Fruit fly (Drosophila melanogaster): ENCODE data around the gene CG14341.

The CG14341 gene

DNA sequence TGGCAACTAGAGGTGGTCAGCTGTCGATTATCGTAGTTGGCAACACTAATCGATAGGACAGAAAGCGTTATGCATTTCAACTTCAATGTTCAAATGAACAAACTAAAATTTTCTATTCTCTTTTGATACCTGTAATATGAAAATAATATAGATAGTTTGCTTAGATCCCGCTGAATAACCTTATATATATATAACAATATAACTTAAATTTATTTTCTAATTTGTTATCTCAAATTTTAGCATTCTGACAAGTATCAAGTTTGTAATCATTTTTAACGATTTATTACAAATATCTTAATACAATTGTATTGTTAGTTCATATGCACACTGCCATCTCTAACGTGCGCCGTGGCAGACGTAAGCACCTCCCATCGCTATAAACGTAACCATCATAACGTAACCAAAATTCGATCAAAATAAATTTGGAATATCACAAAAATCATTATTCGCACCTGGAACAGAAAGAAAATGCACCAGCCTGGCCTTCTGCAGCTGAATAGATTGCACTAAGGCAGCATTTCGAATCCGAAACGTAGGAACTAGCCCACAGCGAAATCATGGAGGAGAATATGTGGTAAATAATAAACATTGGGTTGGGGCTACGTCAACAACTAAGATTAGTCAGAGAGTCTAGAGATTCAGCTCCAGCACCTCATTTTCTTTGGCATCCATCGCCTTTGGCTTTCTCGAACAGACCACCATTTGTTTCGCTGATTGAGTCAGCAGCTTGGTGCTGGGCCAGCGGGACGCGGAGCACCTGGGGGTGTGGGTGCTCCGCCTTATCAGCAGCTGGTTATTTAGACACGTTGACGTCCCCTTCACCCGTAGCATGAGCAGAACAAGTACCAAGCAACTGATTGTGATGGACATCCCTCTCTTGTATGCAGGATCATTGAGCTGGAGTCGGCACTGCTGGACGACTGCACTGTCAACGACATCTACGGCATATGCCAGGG, 37.1 kb upstream of the CG14341 start, which contains the start of the genes Pino and TBC1D23:
Gene Pino, minus strand, starts transcription at position 22 of the 956 bp plus-strand sequence.
Gene TBC1D23, plus strand, starts transcription at position 385 of the 956 bp plus-strand sequence.
- TF ChIP-seq CTCF (optimal IDR thresholded peaks at IDR 0.05) (no peak), CG8478 (optimal IDR thresholded peaks at IDR 0.05) (no peak)

DNA sequence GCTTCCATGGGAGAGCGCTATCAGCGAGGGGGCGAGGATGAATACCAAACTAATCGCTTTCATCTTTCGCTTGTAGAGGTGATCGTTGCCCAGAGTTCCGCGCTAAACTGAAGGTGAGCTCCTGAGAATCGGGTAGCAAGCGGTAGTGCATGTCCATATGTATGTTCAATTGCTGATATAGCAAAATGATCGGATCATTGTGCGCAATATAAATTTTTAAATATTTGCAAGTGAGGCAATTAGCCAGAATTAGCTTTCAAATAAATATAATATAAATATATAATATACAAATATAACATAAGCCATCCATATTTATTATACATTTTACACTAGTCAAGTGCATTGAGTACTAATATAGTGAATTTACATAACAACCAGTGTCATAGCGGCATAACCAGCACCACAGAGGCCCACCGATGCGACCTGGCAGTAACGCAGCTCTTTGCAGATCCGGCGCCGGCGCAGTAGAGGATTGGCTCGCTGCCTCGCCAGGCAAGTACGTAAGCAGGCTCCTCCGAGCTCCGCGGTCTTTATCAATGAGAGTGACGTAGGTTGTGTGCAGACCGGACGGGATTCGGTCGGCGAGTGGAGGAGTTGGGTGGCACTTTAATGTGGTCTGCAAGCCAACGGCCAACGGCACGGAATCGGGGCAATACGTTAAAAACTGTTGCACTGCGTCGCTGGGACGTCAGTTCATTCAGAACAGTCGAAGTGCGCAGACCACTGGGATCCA, 32.1 kb upstream of the CG14341 start, which contains the start of the genes Iris and CG4577:
Gene Iris, minus strand, starts transcription at position 88 of the 733 bp plus-strand sequence.
Gene CG4577, plus strand, starts transcription at position 683 of the 733 bp plus-strand sequence.
- no peak for TF ChIP-seq CTCF (optimal IDR thresholded peaks at IDR 0.05)
- no peak for TF ChIP-seq CG8478 (optimal IDR thresholded peaks at IDR 0.05)

DNA sequence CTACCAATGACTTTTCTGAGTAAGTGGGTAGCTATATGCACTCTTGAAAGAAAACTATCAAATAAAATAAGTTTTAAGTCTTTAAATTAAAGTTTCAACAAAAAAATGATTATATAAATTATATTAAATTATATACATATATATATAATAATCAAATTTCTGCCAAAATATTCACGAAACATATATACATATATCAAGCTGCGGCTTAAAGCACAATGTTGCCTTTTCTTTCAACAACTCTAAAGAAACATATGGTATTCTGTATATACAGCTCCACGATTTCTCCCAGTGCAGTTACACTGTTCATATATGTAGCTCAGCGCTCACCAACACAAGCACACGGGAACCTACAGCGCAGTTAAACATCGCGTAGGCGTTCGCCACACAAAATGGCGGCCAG, 30.8 kb upstream of the CG14341 start:
- no peak for TF ChIP-seq CTCF (optimal IDR thresholded peaks at IDR 0.05)
- TF ChIP-seq CG8478 (optimal IDR thresholded peaks at IDR 0.05): no peak

DNA sequence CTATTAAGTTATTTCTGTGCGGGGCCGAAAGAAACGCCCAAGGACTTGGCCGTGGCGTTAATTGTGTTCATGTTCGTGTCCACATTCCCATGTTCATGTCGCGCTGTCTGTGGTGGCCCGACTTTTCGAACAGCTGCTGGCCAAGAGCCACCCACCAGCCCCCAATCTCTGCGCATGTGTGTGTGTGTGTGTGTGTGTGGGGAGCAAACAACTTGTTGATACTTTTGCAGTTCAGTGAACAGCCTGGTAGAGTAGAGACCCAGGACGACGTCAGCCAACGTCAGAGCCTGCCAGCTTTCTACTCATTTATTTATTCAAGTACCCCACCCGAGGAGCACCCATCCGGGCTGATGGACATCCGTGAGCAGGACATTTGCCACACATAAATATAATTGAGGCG, 29.3 kb upstream of the CG14341 start:
- TF ChIP-seq CG8478 (optimal IDR thresholded peaks at IDR 0.05) (no peak), CTCF (optimal IDR thresholded peaks at IDR 0.05) (no peak)

DNA sequence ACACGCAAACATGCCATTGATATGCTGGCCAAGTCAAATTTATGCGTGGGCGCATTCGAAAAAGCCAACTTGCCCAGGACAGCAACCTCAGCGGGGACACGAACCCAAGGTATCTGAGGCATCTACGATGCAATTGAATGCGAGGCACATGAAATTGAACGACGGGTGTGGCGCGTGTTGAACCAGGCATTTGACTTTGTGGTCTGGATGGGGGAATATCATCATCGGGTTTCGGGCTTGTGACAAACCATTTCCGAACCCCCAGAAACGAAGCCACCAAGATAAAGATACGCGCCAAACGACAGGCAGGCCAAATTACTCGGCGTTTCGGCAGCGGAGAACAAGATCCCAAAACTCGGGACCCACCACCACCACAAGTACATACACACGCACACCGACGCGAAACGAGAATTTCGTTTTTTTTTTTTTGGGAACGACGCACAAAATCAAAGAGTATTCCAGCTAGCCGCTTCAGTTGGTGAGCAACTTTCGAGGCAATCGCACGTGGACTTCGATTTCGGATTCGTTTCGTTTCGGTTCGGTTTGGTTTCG, 23.5 kb upstream of the CG14341 start, which contains the start of gene MFS3:
Gene MFS3, plus strand, starts transcription at position 472 of the 552 bp plus-strand sequence.
- TF ChIP-seq CTCF (optimal IDR thresholded peaks at IDR 0.05) (peak; percentile 66 to 68), CG8478 (optimal IDR thresholded peaks at IDR 0.05) (no peak)

DNA sequence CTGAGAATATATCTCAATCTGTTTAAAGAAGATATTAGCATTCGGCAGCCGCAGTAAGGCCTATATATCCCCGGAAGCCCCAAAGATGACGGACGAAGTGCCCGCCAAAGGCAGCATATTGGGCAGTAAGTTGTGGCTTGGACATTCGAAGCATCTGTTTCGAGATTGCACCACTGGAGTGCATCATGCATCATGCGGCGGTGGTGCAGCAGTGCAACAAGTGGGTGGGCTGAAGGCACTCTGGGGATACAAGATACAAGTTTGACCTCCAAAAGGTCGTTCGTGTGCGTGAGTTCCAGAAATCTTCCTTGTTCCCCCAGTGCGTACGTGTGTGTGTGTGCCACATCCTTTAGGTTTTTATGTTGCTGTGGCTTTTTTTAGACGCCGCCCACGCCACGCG, 23.0 kb upstream of the CG14341 start:
- TF ChIP-seq CG8478 (optimal IDR thresholded peaks at IDR 0.05) (no peak), CTCF (optimal IDR thresholded peaks at IDR 0.05) (no peak)

DNA sequence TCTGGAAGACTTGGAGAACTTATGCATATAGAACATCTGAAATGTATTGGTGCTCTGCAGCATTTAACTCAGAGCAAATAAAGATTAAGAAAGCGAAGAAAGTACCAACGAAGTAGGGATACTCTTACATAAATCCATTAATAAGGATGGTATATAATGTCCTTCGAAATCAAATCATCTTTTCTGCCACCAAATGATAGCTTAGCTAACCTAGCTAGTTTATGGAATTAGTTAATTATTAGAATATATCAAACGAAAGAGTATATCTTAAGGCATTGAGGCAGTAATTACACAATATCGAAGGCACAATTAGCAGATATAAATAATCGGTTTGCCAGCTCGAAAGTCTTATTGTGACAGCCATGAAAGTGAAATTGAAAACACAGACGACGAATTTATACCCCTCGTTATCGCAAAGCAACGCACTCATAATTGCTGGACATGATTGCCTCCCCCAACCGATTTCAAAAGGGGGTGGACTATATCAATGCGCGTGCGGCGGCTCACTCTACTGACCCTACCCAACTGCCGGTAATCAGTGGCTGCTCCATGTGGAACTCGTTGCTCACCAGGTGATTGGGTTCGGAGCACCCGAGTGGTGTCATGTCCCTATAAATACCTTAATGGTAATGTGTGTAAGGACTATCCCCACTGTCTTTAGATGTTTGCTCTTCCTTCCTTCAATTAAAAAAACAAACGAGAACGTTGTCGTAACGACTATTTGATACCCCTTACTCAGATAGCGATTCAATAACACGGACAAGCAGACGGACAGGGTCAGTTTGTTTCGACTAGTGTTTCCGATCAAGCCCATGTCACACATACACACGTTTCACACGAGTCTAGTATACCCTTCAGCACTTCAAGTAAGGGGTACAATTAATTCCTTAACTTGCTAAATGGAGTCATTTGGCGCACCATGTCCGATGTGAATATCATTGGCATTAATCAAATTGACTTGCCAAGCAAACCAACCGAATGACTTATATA, 21.6 kb upstream of the CG14341 start:
- TF ChIP-seq CTCF (optimal IDR thresholded peaks at IDR 0.05): no peak

DNA sequence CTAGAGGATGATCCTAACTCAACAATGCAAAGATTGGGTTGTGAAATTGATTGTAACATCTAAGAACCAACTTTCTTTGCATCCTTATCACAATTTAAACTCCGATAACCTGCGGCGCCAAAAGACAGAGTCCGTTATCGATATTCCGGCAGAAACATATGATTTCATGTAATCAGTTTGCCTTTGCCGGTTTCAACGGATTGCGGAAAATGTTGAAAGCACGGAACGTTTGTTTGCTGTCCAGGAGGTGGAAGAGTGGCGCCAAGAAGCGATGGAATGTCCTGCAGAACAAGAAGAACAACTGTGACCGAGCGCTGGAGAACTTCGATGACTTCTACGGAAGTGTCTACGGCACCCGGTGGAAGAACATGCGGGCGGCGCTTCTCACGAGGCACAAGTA, 18.6 kb upstream of the CG14341 start:
- TF ChIP-seq CTCF (optimal IDR thresholded peaks at IDR 0.05): no peak
- no peak for TF ChIP-seq CG8478 (optimal IDR thresholded peaks at IDR 0.05)

DNA sequence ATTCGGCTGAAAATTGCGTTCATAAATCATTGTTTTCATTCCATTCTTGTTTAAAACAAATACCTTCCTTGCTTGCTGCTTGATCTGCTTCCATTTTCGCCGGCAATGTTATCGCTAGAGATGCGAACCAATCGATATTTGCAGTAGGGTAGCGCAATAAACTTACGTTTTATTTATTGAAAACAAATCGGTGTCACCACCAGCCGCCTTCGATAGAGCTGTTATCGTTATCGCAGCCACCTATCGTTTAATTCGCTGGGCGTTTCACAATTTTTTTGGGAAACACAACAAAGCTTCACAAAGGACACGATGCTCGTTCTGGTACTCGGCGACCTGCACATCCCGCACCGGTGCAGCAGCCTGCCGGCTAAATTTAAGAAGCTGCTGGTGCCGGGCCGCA, 15.8 kb upstream of the CG14341 start, which contains the start of the genes Tfb4 and Vps29:
Gene Tfb4, minus strand, starts transcription at position 124 of the 400 bp plus-strand sequence.
Gene Vps29, plus strand, starts transcription at position 213 of the 400 bp plus-strand sequence.
- TF ChIP-seq CTCF (optimal IDR thresholded peaks at IDR 0.05): no peak
- TF ChIP-seq CG8478 (optimal IDR thresholded peaks at IDR 0.05): no peak

DNA sequence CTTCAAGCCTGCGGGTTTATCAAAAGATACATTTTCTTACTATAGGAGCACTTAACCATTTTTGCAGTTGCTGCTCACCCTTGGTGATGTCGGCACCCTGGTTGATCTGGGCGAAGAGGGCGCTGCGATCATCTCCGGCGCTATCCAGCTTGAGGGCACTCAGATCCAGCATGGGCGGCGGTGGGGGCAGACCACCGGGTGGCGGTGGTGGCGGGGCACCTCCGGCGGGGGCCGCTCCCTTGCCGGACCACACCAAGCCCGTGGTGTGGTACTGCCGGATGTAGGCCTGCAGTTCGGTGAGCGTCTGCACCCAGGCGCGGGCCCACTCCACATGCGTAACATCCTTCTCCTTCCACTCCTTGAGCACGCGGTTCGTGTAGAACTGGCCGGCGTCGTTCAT, 13.6 kb upstream of the CG14341 start:
- TF ChIP-seq CG8478 (optimal IDR thresholded peaks at IDR 0.05) (no peak), CTCF (optimal IDR thresholded peaks at IDR 0.05) (no peak)

DNA sequence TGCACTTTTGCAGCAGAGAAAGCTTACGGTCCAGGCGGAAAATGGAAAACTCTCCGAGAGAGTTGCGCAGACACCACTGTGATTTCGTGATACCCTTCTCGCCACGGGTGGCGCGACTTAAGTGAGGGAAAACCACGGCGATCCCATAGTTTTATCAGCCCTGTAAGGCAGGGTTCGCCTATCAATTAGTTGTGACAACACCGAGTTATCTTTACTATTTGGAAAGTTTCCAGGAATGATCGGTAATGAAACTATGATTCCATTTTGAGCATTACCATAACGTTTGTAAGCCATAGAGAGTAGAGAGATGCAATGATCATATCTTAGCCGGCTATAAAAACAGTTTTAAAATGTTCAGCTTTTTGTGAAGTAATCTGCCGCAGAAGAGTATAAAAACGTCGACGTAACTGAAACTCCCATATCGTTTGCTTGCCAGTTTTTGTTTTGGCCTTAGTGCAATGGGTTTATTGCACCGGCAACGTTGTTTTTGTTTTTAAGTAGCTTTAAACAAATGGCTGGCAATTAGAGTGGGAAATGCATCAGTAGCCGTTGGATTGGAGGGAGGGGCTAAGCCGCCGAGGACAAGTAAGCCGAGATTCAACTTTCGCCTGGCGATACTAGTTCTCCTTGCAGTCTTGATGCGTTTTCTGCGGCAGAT, 9.6 kb upstream of the CG14341 start:
- TF ChIP-seq CG8478 (optimal IDR thresholded peaks at IDR 0.05) (no peak), CTCF (optimal IDR thresholded peaks at IDR 0.05) (no peak)

DNA sequence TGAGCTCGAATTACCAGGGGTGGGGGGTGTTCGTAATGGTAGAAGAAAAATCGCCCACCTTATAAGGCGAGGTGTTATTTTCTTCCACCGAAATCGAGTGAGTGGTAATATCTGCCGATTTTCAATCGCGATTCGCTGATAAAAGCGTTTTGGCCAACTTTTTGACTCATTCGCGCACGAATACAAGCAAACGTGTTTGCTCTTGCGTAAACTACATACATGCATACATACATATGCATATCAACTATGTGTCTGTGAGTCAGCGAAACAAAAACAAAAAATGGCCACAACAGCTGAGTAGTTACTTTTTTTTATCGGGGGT, 9.0 kb upstream of the CG14341 start:
- TF ChIP-seq CTCF (optimal IDR thresholded peaks at IDR 0.05) (no peak), CG8478 (optimal IDR thresholded peaks at IDR 0.05) (no peak)

DNA sequence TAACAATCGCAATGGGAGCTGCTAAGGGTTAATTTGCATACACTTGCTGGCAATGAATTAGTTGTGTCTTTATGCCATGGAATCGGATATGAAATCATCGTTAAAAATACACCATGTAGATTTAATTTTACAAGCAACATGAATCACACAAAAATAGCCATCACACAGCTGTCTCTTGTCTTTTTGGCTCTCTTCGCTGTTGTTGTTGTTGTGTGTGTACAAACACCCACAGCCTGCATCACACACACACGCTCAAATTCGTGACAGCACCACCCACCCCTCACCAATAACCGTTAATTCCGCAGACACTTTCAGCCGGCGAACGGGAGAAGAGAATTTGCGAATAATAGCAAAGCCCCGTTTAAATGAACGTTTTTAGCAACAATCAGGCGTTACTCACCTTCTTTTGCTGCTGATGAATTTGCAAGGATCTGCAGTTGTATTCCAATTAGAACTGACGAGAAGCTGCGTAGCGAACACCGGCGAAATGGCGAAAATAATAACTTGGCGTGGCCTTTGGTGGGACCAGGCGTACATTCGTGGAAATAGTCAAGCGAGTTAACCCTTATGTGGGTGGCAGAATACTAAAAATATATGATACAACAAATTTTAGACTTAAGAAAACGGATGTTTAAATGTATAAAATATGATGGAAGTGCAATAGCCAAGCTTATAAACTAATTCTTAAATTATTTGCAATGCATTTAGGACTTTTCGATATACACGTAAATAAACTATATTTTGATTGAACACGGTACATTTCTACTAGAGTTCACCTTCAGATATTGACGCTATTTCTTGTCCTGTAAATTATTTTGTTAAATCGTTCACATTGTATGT, 8.4 kb upstream of the CG14341 start, which contains the start of gene capt:
Gene capt, minus strand, starts transcription at position 584 of the 840 bp plus-strand sequence.
- TF ChIP-seq CTCF (optimal IDR thresholded peaks at IDR 0.05): no peak
- no peak for TF ChIP-seq CG8478 (optimal IDR thresholded peaks at IDR 0.05)

Data from S2 (cell line).